Fruit fly (Drosophila melanogaster): ENCODE results near the gene CG33080.

CG33080 gene

DNA sequence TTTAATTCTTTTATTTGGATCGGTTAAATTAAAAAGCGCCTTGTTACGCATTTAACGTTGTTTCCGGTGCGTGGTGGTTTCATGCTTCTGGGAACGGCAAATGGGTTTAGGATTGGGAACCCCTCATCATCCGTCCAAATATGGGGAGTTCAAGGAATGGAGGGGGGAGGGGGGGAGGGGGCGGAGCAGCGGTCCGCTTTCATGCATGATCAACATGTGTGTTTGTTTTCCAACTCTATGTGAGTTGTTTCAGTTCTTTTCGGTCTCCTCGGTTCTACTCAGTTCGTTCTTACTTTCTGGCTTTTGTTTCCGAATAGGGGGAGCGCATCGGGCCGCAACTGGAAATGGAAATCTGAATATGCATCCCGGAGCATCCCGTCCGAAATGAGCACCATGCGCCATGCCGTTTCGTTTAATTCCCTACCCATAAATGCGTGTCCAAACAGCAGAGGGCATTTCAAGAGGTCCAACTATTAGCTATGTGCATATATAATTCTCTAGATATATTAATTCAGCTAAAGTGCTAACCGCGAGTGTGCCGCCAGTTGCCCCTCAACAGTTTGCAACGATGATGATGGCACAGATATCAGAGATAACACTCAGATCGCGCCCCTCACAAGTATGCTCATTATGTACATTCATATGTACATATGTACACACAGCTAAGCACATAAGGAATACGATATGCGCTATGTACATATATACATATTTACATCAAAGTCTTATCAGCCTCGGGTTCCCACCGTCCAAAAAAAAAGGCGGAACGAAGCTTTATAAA, 40.0 kb downstream of the CG33080 start (continued):
- TF ChIP-seq CG6175 (GFP tag; IDR thresholded peaks at IDR 0.05) (peak; percentile 86), tin (GFP tag; optimal IDR thresholded peaks at IDR 0.05) (peak; percentile 83), eyg (GFP tag; optimal IDR thresholded peaks at IDR 0.05) (peak; percentile 94), slp2 (GFP tag; optimal IDR thresholded peaks at IDR 0.05) (peak; percentile 85), kah (GFP tag; optimal IDR thresholded peaks at IDR 0.05) (peak; percentile 81), CG6654 (GFP tag; optimal IDR thresholded peaks at IDR 0.05) (peak; percentile 64), ato (GFP tag; IDR thresholded peaks at IDR 0.05; ENCODE audit: partially characterized antibody) (no peak), dpn (GFP tag; optimal IDR thresholded peaks at IDR 0.05) (peak; percentile 75 to 89), ind (GFP tag; optimal IDR thresholded peaks at IDR 0.05) (peak; percentile 50), CG5245 (GFP tag; optimal IDR thresholded peaks at IDR 0.05) (peak; percentile 85), zf30C (GFP tag; optimal IDR thresholded peaks at IDR 0.05) (peak; percentile 28), D (optimal IDR thresholded peaks at IDR 0.05) (no peak), D (GFP tag; optimal IDR thresholded peaks at IDR 0.05) (peak; percentile 94), ab (GFP tag; optimal IDR thresholded peaks at IDR 0.05) (no peak), CG15479 (GFP tag; optimal IDR thresholded peaks at IDR 0.05) (peak; percentile 47), CG16815 (GFP tag; optimal IDR thresholded peaks at IDR 0.05) (peak; percentile 28), h (optimal IDR thresholded peaks at IDR 0.05) (no peak), ro (GFP tag; IDR thresholded peaks at IDR 0.05) (no peak), CG17568 (GFP tag; optimal IDR thresholded peaks at IDR 0.05) (peak; percentile 97), nerfin-2 (GFP tag; IDR thresholded peaks at IDR 0.05; ENCODE audit: partially characterized antibody) (no peak), fru (optimal IDR thresholded peaks at IDR 0.05) (no peak), NC2β (GFP tag; optimal IDR thresholded peaks at IDR 0.05) (peak; percentile 92), Abd-B (GFP tag; optimal IDR thresholded peaks at IDR 0.05) (peak; percentile 38), Dek (tag; optimal IDR thresholded peaks at IDR 0.05) (peak; percentile 92), CG13624 (GFP tag; optimal IDR thresholded peaks at IDR 0.05) (peak; percentile 78), CG18262 (tag; optimal IDR thresholded peaks at IDR 0.05) (peak; percentile 82), C15 (GFP tag; IDR thresholded peaks at IDR 0.05) (peak; percentile 84; the same call in 2 of the 3 replicates), seq (GFP tag; IDR thresholded peaks at IDR 0.05) (peak; percentile 93), CG31365 (tag; optimal IDR thresholded peaks at IDR 0.05) (peak; percentile 88), CG11723 (GFP tag; optimal IDR thresholded peaks at IDR 0.05) (peak; percentile 90), GATAe (GFP tag; conservative IDR thresholded peaks at IDR 0.05) (peak; percentile 66; the same call in 1 of the 2 replicates), pros (GFP tag; optimal IDR thresholded peaks at IDR 0.05) (peak; percentile 54), CG30431 (GFP tag; optimal IDR thresholded peaks at IDR 0.05) (peak; percentile 61), H15 (GFP tag; IDR thresholded peaks at IDR 0.05) (peak; percentile 59; the same call in 1 of the 3 replicates), knrl (GFP tag; IDR thresholded peaks at IDR 0.05; ENCODE audit: partially characterized antibody) (no peak), toy (GFP tag; IDR thresholded peaks at IDR 0.05) (peak; percentile 85), kni (GFP tag; optimal IDR thresholded peaks at IDR 0.05) (peak; percentile 99), gcm (GFP tag; optimal IDR thresholded peaks at IDR 0.05) (peak; percentile 92), nmo (GFP tag; optimal IDR thresholded peaks at IDR 0.05) (peak; percentile 72), bab2 (GFP tag; optimal IDR thresholded peaks at IDR 0.05) (peak; percentile 97), bbx (GFP tag; IDR thresholded peaks at IDR 0.05; ENCODE audit: partially characterized antibody) (no peak), bsh (GFP tag; optimal IDR thresholded peaks at IDR 0.05) (peak in 1 of 2 experiments; percentile 95), CG10979 (tag; optimal IDR thresholded peaks at IDR 0.05) (peak; percentile 73), CG30020 (tag; optimal IDR thresholded peaks at IDR 0.05) (peak; percentile 33), CG12769 (tag; optimal IDR thresholded peaks at IDR 0.05) (peak; percentile 94), CG1024 (GFP tag; IDR thresholded peaks at IDR 0.05) (peak; percentile 92), CG14050 (GFP tag; IDR thresholded peaks at IDR 0.05) (peak; percentile 67), en (GFP tag; optimal IDR thresholded peaks at IDR 0.05) (peak; percentile 81), Elba2 (GFP tag; optimal IDR thresholded peaks at IDR 0.05) (no peak)

Measured in whole organism, embryonic.